Fruit fly (Drosophila melanogaster): Measurements from ENCODE around the gene CG12075.

DNA sequence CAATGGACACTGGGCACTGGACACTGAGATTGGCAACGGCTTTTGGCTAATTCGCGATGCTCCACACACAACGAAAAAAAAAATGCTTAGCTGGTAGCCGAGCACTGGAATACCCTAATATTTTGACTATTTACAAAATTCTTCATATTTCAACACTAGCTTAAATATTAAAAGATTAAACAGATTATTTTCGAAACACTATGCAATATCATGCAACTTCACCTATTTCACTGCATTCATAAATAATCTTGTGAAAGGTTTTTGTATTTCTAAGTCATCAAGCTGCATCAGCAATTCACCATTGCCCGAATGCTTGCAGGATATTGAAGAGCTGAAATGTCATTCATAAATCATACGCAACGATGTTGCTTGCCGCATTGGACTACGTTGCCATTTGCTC lies 1.6 kb upstream of the CG12075 start:
- TF ChIP-seq Jra (GFP tag; optimal IDR thresholded peaks at IDR 0.05) (no peak), OdsH (GFP tag; optimal IDR thresholded peaks at IDR 0.05) (no peak), CG32264 (GFP tag; optimal IDR thresholded peaks at IDR 0.05) (no peak), h (GFP tag; optimal IDR thresholded peaks at IDR 0.05) (peak; percentile 38), lola (GFP tag; optimal IDR thresholded peaks at IDR 0.05) (no peak), Abd-B (GFP tag; optimal IDR thresholded peaks at IDR 0.05) (no peak), psq (GFP tag; optimal IDR thresholded peaks at IDR 0.05) (peak; percentile 15)
